Worm (Caenorhabditis elegans) whole organism, L1 larva: ENCODE measurements around the gene F18E9.1.

ENCODE experiments used
- ces-1 ChIP-seq: fragments of 150-350 bp; optimal IDR thresholded peaks from 2 replicates; lab custom pipeline; 2014; ENCODE audit warnings: missing biosample characterization, missing genetic modification reagents, missing genetic modification characterization
- fkh-10 ChIP-seq: sonication (generic microtip); optimal IDR thresholded peaks from 2 replicates; lab custom pipeline; 2017; ENCODE audit warnings: missing biosample characterization, missing genetic modification reagents, missing genetic modification characterization
- mdl-1 ChIP-seq, 2 experiments: fragments of 150-350 bp; optimal IDR thresholded peaks; 2 replicates each; lab custom pipeline; 2014 to 2017; ENCODE audit warnings: missing biosample characterization in 2 of 2, missing genetic modification characterization in 2 of 2, inconsistent platforms in 1 of 2
- nhr-11 ChIP-seq: fragments of 150-350 bp; optimal IDR thresholded peaks from 2 replicates; lab custom pipeline; 2014; ENCODE audit warnings: missing biosample characterization, missing genetic modification characterization
- nhr-77 ChIP-seq: fragments of 150-350 bp; optimal IDR thresholded peaks from 2 replicates; lab custom pipeline; 2014; ENCODE audit warnings: missing biosample characterization, missing genetic modification characterization
- rnt-1 ChIP-seq: sonication (generic microtip); optimal IDR thresholded peaks from 2 replicates; lab custom pipeline; 2016; ENCODE audit warnings: mild to moderate bottlenecking, missing genetic modification characterization, moderate library complexity, missing compliant biosample characterization
- snpc-4 ChIP-seq: fragments of 150-350 bp; optimal IDR thresholded peaks from 2 replicates; lab custom pipeline; 2014; ENCODE audit warnings: missing biosample characterization, missing genetic modification characterization

DNA sequence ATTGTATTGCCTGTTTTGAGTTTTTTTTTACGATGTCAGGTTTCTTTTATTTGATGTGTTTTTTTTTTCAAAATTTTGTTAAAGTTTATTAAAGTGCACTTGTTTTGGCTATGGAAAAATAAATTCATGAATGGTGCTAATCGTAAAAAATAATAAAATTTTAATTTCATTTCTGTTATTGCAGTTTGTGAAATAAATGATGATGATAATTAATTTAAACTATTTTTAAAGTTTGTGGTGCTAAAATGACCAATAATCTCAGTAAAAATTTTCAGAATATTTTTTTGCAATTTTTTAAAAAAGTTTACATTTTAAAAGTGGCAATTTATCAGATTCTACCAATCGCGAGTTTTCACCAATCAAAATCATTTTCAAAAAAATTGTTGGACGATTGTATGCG, 42.5 kb downstream of the F18E9.1 start, which contains the start of gene stg-2:
- no peak for TF ChIP-seq mdl-1 (tag; optimal IDR thresholded peaks at IDR 0.05; lab: Kevin White, UChicago)
- no peak for TF ChIP-seq nhr-77 (tag; lab: Kevin White, UChicago)
- no peak for TF ChIP-seq nhr-11
- no peak for TF ChIP-seq fkh-10 (GFP tag; lab: Kevin White, UChicago)
- TF ChIP-seq snpc-4 (tag; lab: Kevin White, UChicago): no peak
- TF ChIP-seq ces-1 (GFP tag; lab: Kevin White, UChicago): no peak
- TF ChIP-seq rnt-1: no peak
